Worm (Caenorhabditis elegans) whole organism, L4 larva: Measurements from ENCODE around the gene dao-2.
A peak's percentile ranks its signal among the peaks of the same experiment; 100 is the strongest.

Source experiments
- D1046.2 ChIP-seq: fragments of 200-800 bp; sonication (Bioruptor generic); IDR thresholded peaks from 2 replicates; pipeline ENCODE4 v1.3.6; 2022; ENCODE audit warnings: missing genetic modification characterization, missing compliant biosample characterization
- F37D6.2 ChIP-seq: sonication (generic microtip); optimal IDR thresholded peaks from 2 replicates; lab custom pipeline; 2016; ENCODE audit warnings: mild to moderate bottlenecking, missing genetic modification characterization, missing compliant biosample characterization
- F44E2.7 ChIP-seq: fragments of 200-800 bp; sonication (Bioruptor generic); IDR thresholded peaks from 2 replicates; pipeline ENCODE4 v2.1.2; 2022; ENCODE audit warnings: missing genetic modification characterization, missing compliant biosample characterization
- F49E8.2 ChIP-seq: sonication (generic microtip); optimal IDR thresholded peaks from 2 replicates; lab custom pipeline; 2016; ENCODE audit warnings: missing compliant biosample characterization, mild to moderate bottlenecking, missing genetic modification characterization, borderline replicate concordance
- T20F7.1 ChIP-seq: fragments of 200-800 bp; sonication (Bioruptor generic); optimal IDR thresholded peaks from 2 replicates; lab custom pipeline; 2018; ENCODE audit warnings: mild to moderate bottlenecking, missing genetic modification characterization, missing compliant biosample characterization
- Y48G9A.11 ChIP-seq: fragments of 200-800 bp; sonication (Bioruptor generic); IDR thresholded peaks from 2 replicates; pipeline ENCODE4 v1.3.6; 2022; ENCODE audit warnings: missing genetic modification reagents, missing genetic modification characterization, missing compliant biosample characterization
- Y75B8A.6 ChIP-seq: fragments of 200-800 bp; sonication (Bioruptor generic); IDR thresholded peaks from 2 replicates; pipeline ENCODE4 v1.3.6; 2022; ENCODE audit warnings: missing genetic modification reagents, missing genetic modification characterization, missing compliant biosample characterization
- ZK337.2 ChIP-seq: fragments of 200-800 bp; sonication (Bioruptor generic); IDR thresholded peaks from 2 replicates; pipeline ENCODE4 v1.3.6; 2022; ENCODE audit warnings: missing genetic modification reagents, missing genetic modification characterization, missing compliant biosample characterization
- aha-1 ChIP-seq: fragments of 150-350 bp; peaks from one replicate; lab custom pipeline; 2014; ENCODE audit warnings: missing biosample characterization, missing genetic modification characterization
- aly-2 ChIP-seq: sonication (generic microtip); optimal IDR thresholded peaks from 2 replicates; lab custom pipeline; 2018; ENCODE audit warnings: missing biosample characterization, missing genetic modification characterization
- ama-1 ChIP-seq: fragments of 150-350 bp; optimal IDR thresholded peaks from 2 replicates; lab custom pipeline; 2014; ENCODE audit warnings: inconsistent platforms, mixed read lengths
- arid-1 ChIP-seq: fragments of 200-800 bp; sonication (Bioruptor generic); conservative IDR thresholded peaks from 2 replicates; pipeline ENCODE4 v1.3.6; 2022; ENCODE audit warnings: missing genetic modification reagents, missing genetic modification characterization, missing compliant biosample characterization
- ceh-32 ChIP-seq: sonication (generic microtip); optimal IDR thresholded peaks from 2 replicates; lab custom pipeline; 2016; ENCODE audit warnings: mild to moderate bottlenecking, missing genetic modification characterization, missing compliant biosample characterization; ENCODE audit not compliant: poor library complexity
- ceh-44 ChIP-seq: fragments of 200-800 bp; sonication (Bioruptor generic); IDR thresholded peaks from 2 replicates; pipeline ENCODE4 v1.3.6; 2022; ENCODE audit warnings: missing genetic modification reagents, missing genetic modification characterization, missing compliant biosample characterization
- ceh-62 ChIP-seq: sonication (generic microtip); optimal IDR thresholded peaks from 2 replicates; lab custom pipeline; 2017; ENCODE audit warnings: missing biosample characterization, missing genetic modification characterization
- daf-12 ChIP-seq: fragments of 150-350 bp; optimal IDR thresholded peaks from 2 replicates; lab custom pipeline; 2014; ENCODE audit warnings: missing biosample characterization, missing genetic modification reagents, missing genetic modification characterization
- dmd-6 ChIP-seq: fragments of 200-800 bp; sonication (Bioruptor generic); IDR thresholded peaks from 2 replicates; pipeline ENCODE4 v1.3.6; 2022; ENCODE audit warnings: missing genetic modification reagents, missing genetic modification characterization, missing compliant biosample characterization
- dmd-9 ChIP-seq: fragments of 200-800 bp; sonication (Bioruptor generic); IDR thresholded peaks from 2 replicates; pipeline ENCODE4 v1.3.6; 2022; ENCODE audit warnings: missing genetic modification reagents, missing genetic modification characterization, missing compliant biosample characterization
- dpl-1 ChIP-seq: fragments of 150-350 bp; optimal IDR thresholded peaks from 2 replicates; lab custom pipeline; 2014; ENCODE audit warnings: missing biosample characterization, missing genetic modification reagents, missing genetic modification characterization
- duxl-1 ChIP-seq: sonication (generic microtip); optimal IDR thresholded peaks from 2 replicates; lab custom pipeline; 2016; ENCODE audit warnings: mild to moderate bottlenecking, missing genetic modification characterization, moderate library complexity, missing compliant biosample characterization; ENCODE audit not compliant: poor library complexity
- fkh-10 ChIP-seq: fragments of 150-350 bp; optimal IDR thresholded peaks from 2 replicates; lab custom pipeline; 2014; ENCODE audit warnings: missing biosample characterization, missing genetic modification reagents, missing genetic modification characterization
- gei-8 ChIP-seq: fragments of 200-800 bp; sonication (Bioruptor generic); optimal IDR thresholded peaks from 2 replicates; lab custom pipeline; 2018; ENCODE audit warnings: mild to moderate bottlenecking, missing genetic modification characterization, missing compliant biosample characterization
- hlh-30 ChIP-seq: sonication (generic microtip); optimal IDR thresholded peaks from 2 replicates; lab custom pipeline; 2017; ENCODE audit warnings: antibody characterized with exemption, mild to moderate bottlenecking, missing genetic modification characterization, missing compliant biosample characterization; ENCODE audit not compliant: insufficient read depth
- jun-1 ChIP-seq: fragments of 150-350 bp; optimal IDR thresholded peaks from 2 replicates; lab custom pipeline; 2014; ENCODE audit warnings: missing biosample characterization, missing genetic modification reagents, missing genetic modification characterization
- lin-15B ChIP-seq: fragments of 150-350 bp; sonication (generic microtip); optimal IDR thresholded peaks from 3 replicates; lab custom pipeline; 2014; ENCODE audit warnings: missing biosample characterization, missing genetic modification characterization
- lin-29 ChIP-seq: fragments of 200-800 bp; sonication (Bioruptor generic); IDR thresholded peaks from 2 replicates; pipeline ENCODE4 v1.3.6; 2022; ENCODE audit warnings: missing genetic modification reagents, missing genetic modification characterization, missing compliant biosample characterization
- lin-38 ChIP-seq: fragments of 200-800 bp; sonication (Bioruptor generic); IDR thresholded peaks from 2 replicates; pipeline ENCODE4 v1.3.6; 2022; ENCODE audit warnings: missing genetic modification reagents, missing genetic modification characterization, missing compliant biosample characterization
- lsy-2 ChIP-seq, 2 experiments: fragments of 150-350 bp in 1 of 2; sonication (generic microtip) in 1 of 2; optimal IDR thresholded peaks; 2 replicates each; lab custom pipeline; 2014 to 2017; ENCODE audit warnings: missing biosample characterization in 2 of 2, missing genetic modification characterization in 2 of 2
- madf-9 ChIP-seq: fragments of 200-800 bp; sonication (Bioruptor generic); conservative IDR thresholded peaks from 2 replicates; pipeline ENCODE4 v1.3.6; 2022; ENCODE audit warnings: missing genetic modification reagents, missing genetic modification characterization, missing compliant biosample characterization
- mdl-1 ChIP-seq, 2 experiments: fragments of 150-350 bp in 1 of 2; sonication (generic microtip) in 1 of 2; optimal IDR thresholded peaks; 2 replicates each; lab custom pipeline; 2014 to 2017; ENCODE audit warnings: missing biosample characterization in 2 of 2, missing genetic modification characterization in 2 of 2
- nhr-11 ChIP-seq: fragments of 150-350 bp; optimal IDR thresholded peaks from 2 replicates; lab custom pipeline; 2014; ENCODE audit warnings: missing biosample characterization, missing genetic modification characterization
- nhr-42 ChIP-seq: fragments of 200-800 bp; sonication (Bioruptor generic); IDR thresholded peaks from 2 replicates; pipeline ENCODE4 v1.3.6; 2022; ENCODE audit warnings: missing genetic modification characterization, missing compliant biosample characterization
- nhr-6 ChIP-seq: fragments of 150-350 bp; optimal IDR thresholded peaks from 2 replicates; lab custom pipeline; 2014; ENCODE audit warnings: missing biosample characterization, missing genetic modification characterization
- nhr-76 ChIP-seq: fragments of 150-350 bp; optimal IDR thresholded peaks from 2 replicates; lab custom pipeline; 2014; ENCODE audit warnings: missing biosample characterization, missing genetic modification characterization
- nhr-77 ChIP-seq: fragments of 150-350 bp; optimal IDR thresholded peaks from 2 replicates; lab custom pipeline; 2014; ENCODE audit warnings: missing biosample characterization, missing genetic modification characterization
- pha-4 ChIP-seq, 2 experiments: fragments of 150-350 bp in 1 of 2; fragments of 200-800 bp in 1 of 2; sonication (Bioruptor generic) in 1 of 2; IDR thresholded peaks in 1 of 2; optimal IDR thresholded peaks in 1 of 2; 2 replicates each; pipeline versions ENCODE4 v1.3.6 to Lab custom; 2014 to 2022; ENCODE audit warnings: missing genetic modification characterization in 2 of 2, missing genetic modification reagents in 2 of 2, missing biosample characterization in 1 of 2, missing compliant biosample characterization in 1 of 2
- php-3 ChIP-seq: fragments of 200-800 bp; sonication (Bioruptor generic); IDR thresholded peaks from 2 replicates; pipeline ENCODE4 v1.3.6; 2022; ENCODE audit warnings: missing genetic modification reagents, missing genetic modification characterization, missing compliant biosample characterization
- saeg-2 ChIP-seq: fragments of 200-800 bp; sonication (Bioruptor generic); IDR thresholded peaks from 2 replicates; pipeline ENCODE4 v1.3.6; 2022; ENCODE audit warnings: missing genetic modification reagents, missing genetic modification characterization, missing compliant biosample characterization
- snpc-1.2 ChIP-seq: fragments of 200-800 bp; sonication (Bioruptor generic); IDR thresholded peaks from 2 replicates; pipeline ENCODE4 v1.3.6; 2022; ENCODE audit warnings: missing genetic modification reagents, missing genetic modification characterization, missing compliant biosample characterization
- snpc-4 ChIP-seq: fragments of 150-350 bp; optimal IDR thresholded peaks from 2 replicates; lab custom pipeline; 2014; ENCODE audit warnings: missing biosample characterization, missing genetic modification characterization
- spr-1 ChIP-seq: sonication (generic microtip); optimal IDR thresholded peaks from 2 replicates; lab custom pipeline; 2016; ENCODE audit warnings: mild to moderate bottlenecking, missing genetic modification characterization, missing compliant biosample characterization
- tag-97 ChIP-seq: fragments of 200-800 bp; sonication (Bioruptor generic); IDR thresholded peaks from 2 replicates; pipeline ENCODE4 v1.3.6; 2022; ENCODE audit warnings: missing genetic modification characterization, missing compliant biosample characterization
- tra-1 ChIP-seq: fragments of 200-800 bp; sonication (Bioruptor generic); IDR thresholded peaks from 2 replicates; pipeline ENCODE4 v1.3.6; 2022; ENCODE audit warnings: missing genetic modification reagents, missing genetic modification characterization, missing compliant biosample characterization
- unc-130 ChIP-seq: sonication (generic microtip); optimal IDR thresholded peaks from 2 replicates; lab custom pipeline; 2016; ENCODE audit warnings: missing genetic modification reagents, missing genetic modification characterization, missing compliant biosample characterization
- unc-39 ChIP-seq: sonication (generic microtip); optimal IDR thresholded peaks from 2 replicates; lab custom pipeline; 2017; ENCODE audit warnings: missing biosample characterization, missing genetic modification characterization
- zfp-2 ChIP-seq: sonication (generic microtip); optimal IDR thresholded peaks from 2 replicates; lab custom pipeline; 2016; ENCODE audit warnings: mild to moderate bottlenecking, missing genetic modification characterization, missing compliant biosample characterization
- zip-11 ChIP-seq: fragments of 200-800 bp; sonication (Bioruptor generic); IDR thresholded peaks from 2 replicates; pipeline ENCODE4 v1.3.6; 2022; ENCODE audit warnings: missing genetic modification characterization, missing compliant biosample characterization

dao-2 gene

ce11 chrII:4604149-4604548 is 41.4 kb downstream of the dao-2 start (continued):
- TF ChIP-seq hlh-30 (no peak), ZK337.2 (GFP tag; lab: Robert Waterston, UW) (no peak), ceh-44 (no peak), jun-1 (no peak), dmd-9 (no peak), D1046.2 (GFP tag; lab: Robert Waterston, UW) (no peak), fkh-10 (GFP tag; lab: Kevin White, UChicago) (no peak), saeg-2 (GFP tag; lab: Robert Waterston, UW) (no peak), tra-1 (GFP tag; lab: Robert Waterston, UW) (no peak), spr-1 (tag; lab: Kevin White, UChicago) (no peak), unc-39 (tag; lab: Kevin White, UChicago) (no peak), ceh-32 (tag; lab: Kevin White, UChicago) (no peak), lin-29 (GFP tag; lab: Robert Waterston, UW) (no peak), ama-1 (lab: Kevin White, UChicago) (no peak), gei-8 (GFP tag; lab: Kevin White, UChicago) (no peak), lin-15B (tag; lab: Kevin White, UChicago) (no peak), arid-1 (GFP tag; lab: Robert Waterston, UW) (no peak), ceh-62 (tag; lab: Kevin White, UChicago) (no peak), zfp-2 (tag; lab: Kevin White, UChicago) (no peak), duxl-1 (tag; lab: Kevin White, UChicago) (no peak), snpc-1.2 (no peak)

ce11 chrII:4604680-4605079 is 41.9 kb downstream of the dao-2 start:
- TF ChIP-seq arid-1 (GFP tag; lab: Robert Waterston, UW), result no peak
- no peak for TF ChIP-seq daf-12 (tag; lab: Kevin White, UChicago)
- peak in 1 of 2 experiments; percentile 4 for TF ChIP-seq lsy-2 (tag; optimal IDR thresholded peaks at IDR 0.05; lab: Kevin White, UChicago)
- no peak for TF ChIP-seq F44E2.7 (GFP tag; lab: Robert Waterston, UW)
- peak; percentile 13 for TF ChIP-seq aha-1 (tag; lab: Kevin White, UChicago)
- TF ChIP-seq Y75B8A.6, result no peak
- TF ChIP-seq nhr-77 (tag; lab: Kevin White, UChicago), result no peak
- TF ChIP-seq madf-9 (GFP tag; lab: Robert Waterston, UW), result no peak
- no peak for TF ChIP-seq aly-2
- no peak for TF ChIP-seq zfp-2 (tag; lab: Kevin White, UChicago)
- no peak for TF ChIP-seq mdl-1 (tag; optimal IDR thresholded peaks at IDR 0.05; lab: Kevin White, UChicago)
- TF ChIP-seq dmd-6 (GFP tag; lab: Robert Waterston, UW), result no peak
- peak; percentile 47 for TF ChIP-seq F49E8.2 (tag; lab: Kevin White, UChicago)
- TF ChIP-seq T20F7.1 (GFP tag; lab: Kevin White, UChicago), result no peak
- TF ChIP-seq F37D6.2, result no peak
- no peak for TF ChIP-seq Y48G9A.11
- no peak for TF ChIP-seq spr-1 (tag; lab: Kevin White, UChicago)
- TF ChIP-seq nhr-11 (tag; lab: Kevin White, UChicago), result no peak
- no peak for TF ChIP-seq snpc-4 (tag; lab: Kevin White, UChicago)
- no peak for TF ChIP-seq D1046.2 (GFP tag; lab: Robert Waterston, UW)
- TF ChIP-seq php-3 (GFP tag; lab: Robert Waterston, UW), result no peak
- no peak for TF ChIP-seq pha-4 (GFP tag; IDR thresholded peaks at IDR 0.05; lab: Robert Waterston, UW)
- TF ChIP-seq pha-4 (tag; optimal IDR thresholded peaks at IDR 0.05; lab: Kevin White, UChicago), result no peak
- no peak for TF ChIP-seq nhr-6 (tag; lab: Kevin White, UChicago)
- peak; percentile 61 for TF ChIP-seq unc-130 (GFP tag; lab: Kevin White, UChicago)
- TF ChIP-seq lin-38 (GFP tag; lab: Robert Waterston, UW), result peak; percentile 42; the same call in 1 of the 2 replicates
- no peak for TF ChIP-seq nhr-42
- TF ChIP-seq nhr-76 (tag; lab: Kevin White, UChicago), result no peak
- no peak for TF ChIP-seq dmd-9
- no peak for TF ChIP-seq dpl-1 (GFP tag; lab: Kevin White, UChicago)
- TF ChIP-seq tag-97, result no peak
- no peak for TF ChIP-seq duxl-1 (tag; lab: Kevin White, UChicago)
- TF ChIP-seq saeg-2 (GFP tag; lab: Robert Waterston, UW), result no peak
- TF ChIP-seq zip-11 (GFP tag; lab: Robert Waterston, UW), result no peak
